Fruit fly (Drosophila melanogaster): ENCODE data around the gene CCT1.
A peak's percentile ranks its signal among the peaks of the same experiment; 100 is the strongest.

The CCT1 gene

dm6 chr3R:22527636-22528148, 36.5 kb upstream of the CCT1 start:
- TF ChIP-seq cg (GFP tag; optimal IDR thresholded peaks at IDR 0.05) (peak; percentile 47), ssp (GFP tag; IDR thresholded peaks at IDR 0.05) (no peak), dmrt11E (tag; optimal IDR thresholded peaks at IDR 0.05) (no peak), CG31441 (GFP tag; IDR thresholded peaks at IDR 0.05) (no peak), CG10147 (GFP tag; optimal IDR thresholded peaks at IDR 0.05) (no peak), Chrac-16 (GFP tag; optimal IDR thresholded peaks at IDR 0.05) (no peak), CG14965 (GFP tag; optimal IDR thresholded peaks at IDR 0.05; ENCODE audit: borderline replicate concordance) (no peak), CG2678 (tag; optimal IDR thresholded peaks at IDR 0.05) (no peak), zfh1 (GFP tag; IDR thresholded peaks at IDR 0.05) (no peak), CG14710 (tag; optimal IDR thresholded peaks at IDR 0.05) (no peak), bowl (GFP tag; IDR thresholded peaks at IDR 0.05) (0 out of 2 replicates have a peak, but pooled peaks have one; percentile 15), nom (GFP tag; optimal IDR thresholded peaks at IDR 0.05) (peak; percentile 18), BEAF-32 (GFP tag; optimal IDR thresholded peaks at IDR 0.05) (no peak), CG11398 (GFP tag; optimal IDR thresholded peaks at IDR 0.05) (no peak), CG1602 (GFP tag; optimal IDR thresholded peaks at IDR 0.05) (no peak), YL-1 (GFP tag; optimal IDR thresholded peaks at IDR 0.05) (no peak), chif (GFP tag; optimal IDR thresholded peaks at IDR 0.05) (no peak), ttk (GFP tag; IDR thresholded peaks at IDR 0.05) (0 out of 2 replicates have a peak, but pooled peaks have one; percentile 13), psq (GFP tag; optimal IDR thresholded peaks at IDR 0.05) (no peak), zen (tag; optimal IDR thresholded peaks at IDR 0.05) (peak; percentile 16), onecut (GFP tag; IDR thresholded peaks at IDR 0.05) (no peak), az2 (GFP tag; optimal IDR thresholded peaks at IDR 0.05) (no peak), CG42726 (GFP tag; IDR thresholded peaks at IDR 0.05; ENCODE audit: partially characterized antibody) (no peak), CG12071 (GFP tag; optimal IDR thresholded peaks at IDR 0.05) (peak; percentile 9), CG17359 (tag; optimal IDR thresholded peaks at IDR 0.05) (no peak), oc (tag; optimal IDR thresholded peaks at IDR 0.05) (no peak), Dip2 (GFP tag; IDR thresholded peaks at IDR 0.05) (no peak), Aef1 (GFP tag; IDR thresholded peaks at IDR 0.05) (no peak), emc (GFP tag; optimal IDR thresholded peaks at IDR 0.05) (no peak), dmrt99B (tag; optimal IDR thresholded peaks at IDR 0.05) (no peak), NC2α (GFP tag; optimal IDR thresholded peaks at IDR 0.05) (no peak), Hey (tag; optimal IDR thresholded peaks at IDR 0.05) (no peak), kah (GFP tag; optimal IDR thresholded peaks at IDR 0.05) (no peak), kay (GFP tag; optimal IDR thresholded peaks at IDR 0.05) (no peak), CG34376 (GFP tag; optimal IDR thresholded peaks at IDR 0.05) (peak; percentile 9), Pdp1 (GFP tag; optimal IDR thresholded peaks at IDR 0.05) (no peak), ap (GFP tag; IDR thresholded peaks at IDR 0.05) (no peak), Stat92E (GFP tag; optimal IDR thresholded peaks at IDR 0.05) (no peak), CG18011 (GFP tag; optimal IDR thresholded peaks at IDR 0.05) (peak; percentile 64), Hr51 (GFP tag; optimal IDR thresholded peaks at IDR 0.05) (no peak), CG30020 (tag; optimal IDR thresholded peaks at IDR 0.05) (no peak), CG7963 (GFP tag; IDR thresholded peaks at IDR 0.05; ENCODE audit: partially characterized antibody) (no peak), CG15479 (GFP tag; optimal IDR thresholded peaks at IDR 0.05) (peak; percentile 36), sc (optimal IDR thresholded peaks at IDR 0.05) (no peak), sc (GFP tag; optimal IDR thresholded peaks at IDR 0.05) (no peak), dan (GFP tag; IDR thresholded peaks at IDR 0.05) (no peak), Rx (GFP tag; IDR thresholded peaks at IDR 0.05) (no peak), B-H1 (GFP tag; IDR thresholded peaks at IDR 0.05) (no peak), sr (GFP tag; IDR thresholded peaks at IDR 0.05) (no peak), MESR4 (GFP tag; optimal IDR thresholded peaks at IDR 0.05) (no peak)
